Fruit fly (Drosophila melanogaster) whole organism, wandering third instar larva: Measurements from ENCODE around the gene CG31251.
A peak's percentile ranks its signal among the peaks of the same experiment; 100 is the strongest.

Experiments
- Abd-B ChIP-seq: fragments of >200 bp; optimal IDR thresholded peaks from 2 replicates; lab custom pipeline; 2017; ENCODE audit warnings: missing biosample characterization, missing genetic modification characterization
- CG9705 ChIP-seq: fragments of 200-800 bp; sonication (Bioruptor generic); optimal IDR thresholded peaks from 2 replicates; lab custom pipeline; 2018; ENCODE audit warnings: missing biosample characterization, mild to moderate bottlenecking, missing genetic modification characterization
- CrebA ChIP-seq: fragments of 200-800 bp; sonication (Bioruptor generic); optimal IDR thresholded peaks from 2 replicates; lab custom pipeline; 2016; ENCODE audit warnings: missing biosample characterization, mild to moderate bottlenecking, missing genetic modification characterization, borderline replicate concordance
- Dfd ChIP-seq: fragments of >200 bp; optimal IDR thresholded peaks from 2 replicates; lab custom pipeline; 2017; ENCODE audit warnings: missing biosample characterization, missing genetic modification characterization
- Dif ChIP-seq: fragments of 200-275, 200-300 bp; sonication (Bioruptor generic); optimal IDR thresholded peaks from 2 replicates; lab custom pipeline; 2018; ENCODE audit warnings: missing biosample characterization, missing genetic modification characterization; ENCODE audit not compliant: partially characterized antibody
- GATAd ChIP-seq: sonication (Bioruptor generic); optimal IDR thresholded peaks from 2 replicates; lab custom pipeline; 2016; ENCODE audit warnings: missing biosample characterization, missing genetic modification characterization
- HLH106 ChIP-seq: fragments of 200-800 bp; optimal IDR thresholded peaks from 3 replicates; lab custom pipeline; 2019; ENCODE audit warnings: missing biosample characterization, mild to moderate bottlenecking, missing genetic modification characterization, moderate library complexity
- Hnf4 ChIP-seq: fragments of 200-800 bp; sonication (Bioruptor generic); optimal IDR thresholded peaks from 2 replicates; lab custom pipeline; 2016; ENCODE audit warnings: missing biosample characterization, mild to moderate bottlenecking, missing genetic modification characterization
- Hr78 ChIP-seq: fragments of >200 bp; optimal IDR thresholded peaks from 2 replicates; lab custom pipeline; 2017; ENCODE audit warnings: missing biosample characterization, missing genetic modification characterization
- Hr83 ChIP-seq: fragments of 200-300 bp; sonication (Bioruptor generic); optimal IDR thresholded peaks from 2 replicates; lab custom pipeline; 2016; ENCODE audit warnings: missing biosample characterization, mild to moderate bottlenecking, missing genetic modification characterization, moderate library complexity; ENCODE audit not compliant: poor library complexity, severe bottlenecking
- Jra ChIP-seq: sonication (Bioruptor generic); optimal IDR thresholded peaks from 2 replicates; lab custom pipeline; 2016; ENCODE audit warnings: missing biosample characterization, missing genetic modification characterization
- Mio ChIP-seq: sonication (Bioruptor generic); optimal IDR thresholded peaks from 2 replicates; lab custom pipeline; 2016; ENCODE audit warnings: missing biosample characterization, missing genetic modification characterization
- Myc ChIP-seq: fragments of >200 bp; optimal IDR thresholded peaks from 2 replicates; lab custom pipeline; 2017
- N ChIP-seq: fragments of >200 bp; optimal IDR thresholded peaks from 2 replicates; lab custom pipeline; 2018; ENCODE audit warnings: missing biosample characterization, missing external identifiers, missing genetic modification characterization
- OdsH ChIP-seq: fragments of 200-800 bp; sonication (Bioruptor generic); optimal IDR thresholded peaks from 2 replicates; lab custom pipeline; 2016; ENCODE audit warnings: missing biosample characterization, mild to moderate bottlenecking, missing genetic modification characterization
- Rel ChIP-seq, 2 experiments: fragments of 200-800 bp; sonication (Bioruptor generic) in 1 of 2; optimal IDR thresholded peaks; 2 replicates in 1 of 2; 3 replicates in 1 of 2; lab custom pipeline; 2016 to 2019; ENCODE audit warnings: mild to moderate bottlenecking in 2 of 2, missing biosample characterization in 2 of 2, missing genetic modification characterization in 2 of 2, moderate library complexity in 1 of 2
- Sp1 ChIP-seq: fragments of 200-800 bp; sonication (Bioruptor generic); optimal IDR thresholded peaks from 3 replicates; lab custom pipeline; 2019; ENCODE audit warnings: missing biosample characterization, mild to moderate bottlenecking, missing genetic modification characterization, moderate library complexity
- br ChIP-seq: fragments of 200-800 bp; sonication (Bioruptor generic); optimal IDR thresholded peaks from 2 replicates; lab custom pipeline; 2016; ENCODE audit warnings: missing biosample characterization, missing genetic modification characterization
- brk ChIP-seq: fragments of 200-800 bp; sonication (Bioruptor generic); optimal IDR thresholded peaks from 2 replicates; lab custom pipeline; 2016; ENCODE audit warnings: missing biosample characterization, mild to moderate bottlenecking, missing genetic modification characterization
- dl ChIP-seq, 2 experiments: fragments of 175-275, 200-275 bp in 1 of 2; fragments of 200-275 bp in 1 of 2; sonication (Bioruptor generic); optimal IDR thresholded peaks; lab custom pipeline; 2018; ENCODE audit warnings: mild to moderate bottlenecking in 2 of 2, missing biosample characterization in 2 of 2, missing genetic modification characterization in 2 of 2, moderate library complexity in 2 of 2; ENCODE audit not compliant: partially characterized antibody in 2 of 2, insufficient read depth in 1 of 2
- dmrt93B ChIP-seq: fragments of 200-800 bp; sonication (Bioruptor generic); optimal IDR thresholded peaks from 2 replicates; lab custom pipeline; 2018; ENCODE audit warnings: missing biosample characterization, mild to moderate bottlenecking, missing genetic modification characterization
- dsf ChIP-seq: sonication (Bioruptor generic); optimal IDR thresholded peaks from 2 replicates; lab custom pipeline; 2016; ENCODE audit warnings: missing biosample characterization, missing genetic modification characterization, borderline replicate concordance
- foxo ChIP-seq, 2 experiments: fragments of 200-800 bp; sonication (Bioruptor generic); optimal IDR thresholded peaks; 2 replicates in 1 of 2; 3 replicates in 1 of 2; lab custom pipeline; 2016 to 2017; ENCODE audit warnings: missing biosample characterization in 2 of 2, missing genetic modification characterization in 2 of 2
- fru ChIP-seq: fragments of 200-800 bp; sonication (Bioruptor generic); optimal IDR thresholded peaks from 3 replicates; lab custom pipeline; 2016; ENCODE audit warnings: missing biosample characterization, mild to moderate bottlenecking, missing genetic modification characterization
- lola ChIP-seq: fragments of >200 bp; optimal IDR thresholded peaks from 2 replicates; lab custom pipeline; 2017; ENCODE audit warnings: missing biosample characterization, missing genetic modification characterization
- pan ChIP-seq: fragments of >200 bp; optimal IDR thresholded peaks from 2 replicates; lab custom pipeline; 2017
- psq ChIP-seq: fragments of 200-800 bp; sonication (Bioruptor generic); optimal IDR thresholded peaks from 3 replicates; lab custom pipeline; 2017; ENCODE audit warnings: missing biosample characterization, mild to moderate bottlenecking, missing genetic modification characterization, moderate library complexity
- sage ChIP-seq: fragments of 200-800 bp; sonication (Bioruptor generic); optimal IDR thresholded peaks from 2 replicates; lab custom pipeline; 2016; ENCODE audit warnings: missing biosample characterization, mild to moderate bottlenecking, missing genetic modification characterization
- sv ChIP-seq: fragments of 200-800 bp; sonication (Bioruptor generic); optimal IDR thresholded peaks from 3 replicates; lab custom pipeline; 2016; ENCODE audit warnings: missing biosample characterization, missing genetic modification characterization
- tai ChIP-seq: sonication (Bioruptor generic); optimal IDR thresholded peaks from 2 replicates; lab custom pipeline; 2016; ENCODE audit warnings: missing biosample characterization, missing genetic modification characterization
- usp ChIP-seq: fragments of >200 bp; optimal IDR thresholded peaks from 2 replicates; lab custom pipeline; 2017; ENCODE audit warnings: missing biosample characterization, missing genetic modification characterization
- woc ChIP-seq: sonication (Bioruptor generic); optimal IDR thresholded peaks from 2 replicates; lab custom pipeline; 2016; ENCODE audit warnings: missing biosample characterization, mild to moderate bottlenecking, missing genetic modification characterization

CG31251 gene

dm6 chr3R:17684854-17685253, at the start of gene CG31251, which contains the start of gene CG31360:
Gene CG31251, minus strand, starts transcription at chr3R:17684915.
Gene CG31360, plus strand, starts transcription at chr3R:17685097.
- TF ChIP-seq Mio (GFP tag; lab: Kevin White, UChicago) (no peak), Jra (GFP tag; lab: Kevin White, UChicago) (peak; percentile 56), lola (GFP tag; lab: Kevin White, UChicago) (no peak), br (GFP tag; lab: Kevin White, UChicago) (no peak), sage (peak; percentile 49), Myc (lab: Kevin White, UChicago) (peak; percentile 11), HLH106 (tag; lab: Kevin White, UChicago) (peak; percentile 20)

- TF ChIP-seq dsf (GFP tag; lab: Kevin White, UChicago), result no peak
- no peak for TF ChIP-seq Dif (GFP tag; lab: Kevin White, UChicago)
- TF ChIP-seq sv (GFP tag; lab: Kevin White, UChicago), result no peak
- no peak for TF ChIP-seq tai (GFP tag; lab: Kevin White, UChicago)
Measured at dm6 chr3R:17733261-17733660, 48.5 kb upstream of the CG31251 start, which contains the start of gene CG14321. Gene CG14321, plus strand, starts transcription at chr3R:17733598.

- TF ChIP-seq dsf (GFP tag; lab: Kevin White, UChicago) (no peak), Hr78 (GFP tag; lab: Kevin White, UChicago) (no peak), Hnf4 (GFP tag; lab: Kevin White, UChicago) (no peak), dmrt93B (no peak), Rel (GFP tag; optimal IDR thresholded peaks at IDR 0.05; lab: Kevin White, UChicago) (no peak), Rel (tag; optimal IDR thresholded peaks at IDR 0.05; lab: Kevin White, UChicago) (no peak), OdsH (GFP tag; lab: Kevin White, UChicago) (no peak), Hr83 (no peak), br (GFP tag; lab: Kevin White, UChicago) (no peak), Sp1 (GFP tag; lab: Kevin White, UChicago) (no peak), CrebA (no peak), psq (GFP tag; lab: Kevin White, UChicago) (no peak), Dfd (GFP tag; lab: Kevin White, UChicago) (no peak), GATAd (GFP tag; lab: Kevin White, UChicago) (no peak), usp (GFP tag; lab: Kevin White, UChicago) (no peak), sage (no peak), fru (GFP tag; lab: Kevin White, UChicago) (no peak), pan (lab: Kevin White, UChicago) (no peak)
Measured at dm6 chr3R:17725558-17725957, 40.8 kb upstream of the CG31251 start, which contains the start of gene Lgr1. Gene Lgr1, plus strand, starts transcription at chr3R:17725777.

- no peak for TF ChIP-seq CG9705 (GFP tag; lab: Kevin White, UChicago)
- no peak for TF ChIP-seq Abd-B (GFP tag; lab: Kevin White, UChicago)
- no peak for TF ChIP-seq br (GFP tag; lab: Kevin White, UChicago)
- TF ChIP-seq lola (GFP tag; lab: Kevin White, UChicago), result no peak
- no peak for TF ChIP-seq CrebA
- no peak for TF ChIP-seq dl (GFP tag; optimal IDR thresholded peaks at IDR 0.05; lab: Kevin White, UChicago; ENCODE audit: insufficient read depth in 1 of 2, partially characterized antibody in 2 of 2)
- TF ChIP-seq OdsH (GFP tag; lab: Kevin White, UChicago), result no peak
- no peak for TF ChIP-seq Hr83
- no peak for TF ChIP-seq Dfd (GFP tag; lab: Kevin White, UChicago)
- no peak for TF ChIP-seq N
- TF ChIP-seq woc (GFP tag; lab: Kevin White, UChicago), result no peak
- TF ChIP-seq Mio (GFP tag; lab: Kevin White, UChicago), result no peak
- TF ChIP-seq psq (GFP tag; lab: Kevin White, UChicago), result no peak
- no peak for TF ChIP-seq HLH106 (tag; lab: Kevin White, UChicago)
- no peak for TF ChIP-seq Hnf4 (GFP tag; lab: Kevin White, UChicago)
- no peak for TF ChIP-seq brk
- TF ChIP-seq GATAd (GFP tag; lab: Kevin White, UChicago), result no peak
- TF ChIP-seq foxo (GFP tag; optimal IDR thresholded peaks at IDR 0.05; lab: Kevin White, UChicago), result no peak
- TF ChIP-seq Rel (GFP tag; optimal IDR thresholded peaks at IDR 0.05; lab: Kevin White, UChicago), result no peak
- TF ChIP-seq Rel (tag; optimal IDR thresholded peaks at IDR 0.05; lab: Kevin White, UChicago), result no peak
Measured at dm6 chr3R:17724963-17725362, 40.2 kb upstream of the CG31251 start, which contains the start of gene Atg8b. Gene Atg8b, minus strand, starts transcription at chr3R:17725063.
